Worm (Caenorhabditis elegans): ENCODE measurements around the gene amt-3.

The amt-3 gene

ce11 chrII:8321244-8321643 is 47.7 kb downstream of the amt-3 start, which contains the start of gene shw-1:
Gene shw-1 (minus strand): TSS chrII:8321471.
- TF ChIP-seq ama-1 (optimal IDR thresholded peaks at IDR 0.05) (no peak), unc-62 (GFP tag; optimal IDR thresholded peaks at IDR 0.05) (no peak), lin-39 (tag; optimal IDR thresholded peaks at IDR 0.05) (no peak), peb-1 (tag; optimal IDR thresholded peaks at IDR 0.05) (no peak), nhr-11 (tag; optimal IDR thresholded peaks at IDR 0.05) (no peak), mbf-1 (tag; optimal IDR thresholded peaks at IDR 0.05) (no peak), mdl-1 (tag; optimal IDR thresholded peaks at IDR 0.05) (no peak)

- peak; percentile 39 for TF ChIP-seq mab-5 (tag; optimal IDR thresholded peaks at IDR 0.05)
- no peak for TF ChIP-seq Y55F3AM.14 (GFP tag; optimal IDR thresholded peaks at IDR 0.05)
- TF ChIP-seq unc-55 (GFP tag; optimal IDR thresholded peaks at IDR 0.05) = peak; percentile 60
Observed at ce11 chrII:8316701-8317100, 52.3 kb downstream of the amt-3 start.

ce11 chrII:8314768-8315167 is 54.2 kb downstream of the amt-3 start:
- no peak for TF ChIP-seq mdl-1 (tag; optimal IDR thresholded peaks at IDR 0.05)
- TF ChIP-seq unc-39 (tag; optimal IDR thresholded peaks at IDR 0.05) = no peak
- TF ChIP-seq F13H6.1 (tag; optimal IDR thresholded peaks at IDR 0.05) = no peak
- no peak for TF ChIP-seq crh-2 (tag; optimal IDR thresholded peaks at IDR 0.05)
- TF ChIP-seq nhr-11 (tag; optimal IDR thresholded peaks at IDR 0.05) = no peak
- no peak for TF ChIP-seq elt-3 (tag; optimal IDR thresholded peaks at IDR 0.05)
- no peak for TF ChIP-seq dmd-4 (tag; optimal IDR thresholded peaks at IDR 0.05)
- no peak for TF ChIP-seq ceh-16 (tag; optimal IDR thresholded peaks at IDR 0.05)

Measured in whole organism, L2 larva.